Worm (Caenorhabditis elegans) whole organism, L1 larva: ENCODE results near the gene B0432.14.

Source experiments
- C34B4.2 ChIP-seq: sonication (generic microtip); optimal IDR thresholded peaks from 2 replicates; lab custom pipeline; 2017; ENCODE audit warnings: mild to moderate bottlenecking, missing genetic modification characterization, missing compliant biosample characterization
- F16B12.6 ChIP-seq: fragments of 150-350 bp; optimal IDR thresholded peaks from 2 replicates; lab custom pipeline; 2014; ENCODE audit warnings: missing biosample characterization, missing genetic modification characterization
- Y116A8C.19 ChIP-seq: sonication (generic microtip); optimal IDR thresholded peaks from 2 replicates; lab custom pipeline; 2016; ENCODE audit warnings: missing compliant biosample characterization, missing genetic modification characterization, borderline replicate concordance
- aha-1 ChIP-seq: fragments of 150-350 bp; optimal IDR thresholded peaks from 2 replicates; lab custom pipeline; 2014; ENCODE audit warnings: missing biosample characterization, missing genetic modification characterization
- alr-1 ChIP-seq: fragments of 200-800 bp; sonication (Bioruptor generic); optimal IDR thresholded peaks from 2 replicates; lab custom pipeline; 2018; ENCODE audit warnings: borderline replicate concordance, mild to moderate bottlenecking, missing genetic modification characterization, missing compliant biosample characterization
- aly-2 ChIP-seq: fragments of 150-350 bp; optimal IDR thresholded peaks from 2 replicates; lab custom pipeline; 2014; ENCODE audit warnings: missing biosample characterization, missing genetic modification characterization
- blmp-1 ChIP-seq: fragments of 150-350 bp; optimal IDR thresholded peaks from 2 replicates; lab custom pipeline; 2014; ENCODE audit warnings: missing biosample characterization, missing genetic modification characterization
- ceh-63 ChIP-seq: fragments of 200-800 bp; sonication (Bioruptor generic); optimal IDR thresholded peaks from 2 replicates; lab custom pipeline; 2018; ENCODE audit warnings: mild to moderate bottlenecking, missing genetic modification characterization, missing compliant biosample characterization
- dsc-1 ChIP-seq: sonication (generic microtip); optimal IDR thresholded peaks from 2 replicates; lab custom pipeline; 2016; ENCODE audit warnings: mild to moderate bottlenecking, missing genetic modification characterization, missing compliant biosample characterization
- efl-1 ChIP-seq, 4 experiments: fragments of 150-350 bp; optimal IDR thresholded peaks in 3 of 4; peaks in 1 of 4; 1 replicate in 1 of 4; 2 replicates in 3 of 4; lab custom pipeline; 2014; ENCODE audit warnings: missing biosample characterization in 2 of 4, missing genetic modification characterization in 2 of 4, missing genetic modification reagents in 2 of 4
- elt-3 ChIP-seq, 6 experiments: fragments of 150-350 bp in 1 of 6; sonication (generic microtip); optimal IDR thresholded peaks; 2 replicates each; lab custom pipeline; 2017 to 2018; ENCODE audit warnings: missing biosample characterization in 6 of 6, missing genetic modification characterization in 6 of 6, inconsistent platforms in 1 of 6
- ets-5 ChIP-seq: fragments of 200-800 bp; sonication (Bioruptor generic); IDR thresholded peaks from 2 replicates; pipeline ENCODE4 v1.3.6; 2022; ENCODE audit warnings: missing genetic modification characterization, missing compliant biosample characterization
- fkh-10 ChIP-seq: sonication (generic microtip); optimal IDR thresholded peaks from 2 replicates; lab custom pipeline; 2017; ENCODE audit warnings: missing biosample characterization, missing genetic modification reagents, missing genetic modification characterization
- fos-1 ChIP-seq: fragments of 150-350 bp; optimal IDR thresholded peaks from 2 replicates; lab custom pipeline; 2014; ENCODE audit warnings: missing biosample characterization, missing genetic modification characterization
- grh-1 ChIP-seq: fragments of 200-800 bp; sonication (Bioruptor generic); IDR thresholded peaks from 2 replicates; pipeline ENCODE4 v1.3.6; 2022; ENCODE audit warnings: missing genetic modification reagents, missing genetic modification characterization, missing compliant biosample characterization
- hlh-4 ChIP-seq: sonication (generic microtip); optimal IDR thresholded peaks from 2 replicates; lab custom pipeline; 2016; ENCODE audit warnings: mild to moderate bottlenecking, missing genetic modification characterization, missing compliant biosample characterization
- hpl-2 ChIP-seq: fragments of 150-350 bp; optimal IDR thresholded peaks from 2 replicates; lab custom pipeline; 2014; ENCODE audit warnings: missing biosample characterization, missing genetic modification reagents, missing genetic modification characterization
- irx-1 ChIP-seq: sonication (generic microtip); optimal IDR thresholded peaks from 2 replicates; lab custom pipeline; 2016; ENCODE audit warnings: missing genetic modification characterization, missing compliant biosample characterization
- isw-1 ChIP-seq: fragments of 200-800 bp; sonication (Bioruptor generic); IDR thresholded peaks from 2 replicates; pipeline ENCODE4 v1.3.6; 2022; ENCODE audit warnings: missing genetic modification characterization, missing compliant biosample characterization
- jun-1 ChIP-seq: fragments of 150-350 bp; optimal IDR thresholded peaks from 2 replicates; lab custom pipeline; 2014; ENCODE audit warnings: missing biosample characterization, missing genetic modification reagents, missing genetic modification characterization
- lin-13 ChIP-seq: fragments of 150-350 bp; optimal IDR thresholded peaks from 2 replicates; lab custom pipeline; 2014; ENCODE audit warnings: missing biosample characterization, missing genetic modification reagents, missing genetic modification characterization
- lin-14 ChIP-seq: fragments of 200-800 bp; sonication (Bioruptor generic); optimal IDR thresholded peaks from 2 replicates; lab custom pipeline; 2018; ENCODE audit warnings: mild to moderate bottlenecking, missing genetic modification characterization, moderate library complexity, missing compliant biosample characterization
- lir-3 ChIP-seq: sonication (generic microtip); optimal IDR thresholded peaks from 2 replicates; lab custom pipeline; 2016; ENCODE audit warnings: mild to moderate bottlenecking, missing genetic modification characterization, moderate library complexity, missing compliant biosample characterization; ENCODE audit not compliant: poor library complexity
- mab-9 ChIP-seq: fragments of 200-800 bp; sonication (Bioruptor generic); IDR thresholded peaks from 2 replicates; pipeline ENCODE4 v1.3.6; 2022; ENCODE audit warnings: missing genetic modification reagents, missing genetic modification characterization, missing compliant biosample characterization
- mef-2 ChIP-seq: fragments of 150-350 bp; optimal IDR thresholded peaks from 2 replicates; lab custom pipeline; 2014; ENCODE audit warnings: missing biosample characterization, missing genetic modification characterization
- nhr-20 ChIP-seq: sonication (generic microtip); optimal IDR thresholded peaks from 2 replicates; lab custom pipeline; 2016; ENCODE audit warnings: mild to moderate bottlenecking, missing genetic modification characterization, missing compliant biosample characterization
- nhr-237 ChIP-seq: fragments of 150-350 bp; optimal IDR thresholded peaks from 2 replicates; lab custom pipeline; 2014; ENCODE audit warnings: missing biosample characterization, missing genetic modification characterization
- nhr-47 ChIP-seq: sonication (generic microtip); optimal IDR thresholded peaks from 2 replicates; lab custom pipeline; 2016; ENCODE audit warnings: mild to moderate bottlenecking, missing genetic modification characterization, moderate library complexity, missing compliant biosample characterization
- nhr-71 ChIP-seq: sonication (generic microtip); optimal IDR thresholded peaks from 2 replicates; lab custom pipeline; 2016; ENCODE audit warnings: mild to moderate bottlenecking, missing genetic modification characterization, moderate library complexity, missing compliant biosample characterization
- nhr-84 ChIP-seq: sonication (generic microtip); optimal IDR thresholded peaks from 2 replicates; lab custom pipeline; 2017; ENCODE audit warnings: missing biosample characterization, missing genetic modification characterization
- nhr-85 ChIP-seq: sonication (generic microtip); peaks from one replicate; lab custom pipeline; 2016; ENCODE audit warnings: missing genetic modification characterization, inconsistent platforms, missing compliant biosample characterization
- nhr-90 ChIP-seq: sonication (generic microtip); optimal IDR thresholded peaks from 2 replicates; lab custom pipeline; 2016; ENCODE audit warnings: mild to moderate bottlenecking, missing genetic modification characterization, missing compliant biosample characterization; ENCODE audit not compliant: poor library complexity
- pag-3 ChIP-seq: sonication (generic microtip); optimal IDR thresholded peaks from 2 replicates; lab custom pipeline; 2017; ENCODE audit warnings: missing genetic modification characterization, mild to moderate bottlenecking, missing compliant biosample characterization, antibody characterized with exemption, borderline replicate concordance; ENCODE audit not compliant: insufficient read depth
- rnt-1 ChIP-seq: sonication (generic microtip); optimal IDR thresholded peaks from 2 replicates; lab custom pipeline; 2016; ENCODE audit warnings: mild to moderate bottlenecking, missing genetic modification characterization, moderate library complexity, missing compliant biosample characterization
- snpc-4 ChIP-seq: fragments of 150-350 bp; optimal IDR thresholded peaks from 2 replicates; lab custom pipeline; 2014; ENCODE audit warnings: missing biosample characterization, missing genetic modification characterization
- sup-37 ChIP-seq: fragments of 200-800 bp; sonication (Bioruptor generic); optimal IDR thresholded peaks from 2 replicates; lab custom pipeline; 2018; ENCODE audit warnings: mild to moderate bottlenecking, missing genetic modification characterization, missing compliant biosample characterization
- unc-130 ChIP-seq: fragments of 150-350 bp; optimal IDR thresholded peaks from 2 replicates; lab custom pipeline; 2017; ENCODE audit warnings: missing biosample characterization, missing genetic modification characterization, inconsistent platforms
- unc-86 ChIP-seq: sonication (generic microtip); optimal IDR thresholded peaks from 2 replicates; lab custom pipeline; 2016; ENCODE audit warnings: missing genetic modification characterization, missing compliant biosample characterization
- vab-15 ChIP-seq: sonication (generic microtip); optimal IDR thresholded peaks from 2 replicates; lab custom pipeline; 2017; ENCODE audit warnings: missing genotype, mild to moderate bottlenecking, missing genetic modification characterization, missing compliant biosample characterization

Gene B0432.14

DNA sequence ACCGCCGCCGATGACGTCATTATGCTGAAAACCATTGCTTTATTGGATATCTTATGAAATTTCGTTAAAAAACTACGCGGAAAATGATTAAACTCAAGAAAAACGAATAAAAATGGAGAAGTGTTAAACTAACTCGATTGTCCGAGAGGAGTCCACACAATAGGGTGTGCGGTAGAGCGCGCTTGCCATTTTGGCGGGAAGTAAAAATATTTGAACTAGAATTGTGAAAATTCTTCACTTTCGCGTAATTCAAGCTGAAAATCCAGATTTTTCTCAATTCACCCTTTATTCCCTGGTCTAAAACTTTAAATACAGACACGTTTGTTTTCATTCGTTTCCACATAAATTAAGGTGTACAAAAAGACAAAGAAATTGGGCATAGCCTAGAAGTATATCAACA, 47.6 kb upstream of the B0432.14 start, which contains the start of gene F48A11.4 (continued):
- TF ChIP-seq F16B12.6 (tag; lab: Kevin White, UChicago) (peak; percentile 74), isw-1 (peak; percentile 92), ceh-63 (GFP tag; lab: Kevin White, UChicago) (no peak), unc-86 (tag; lab: Kevin White, UChicago) (peak; percentile 93), grh-1 (GFP tag; lab: Robert Waterston, UW) (peak; percentile 90), hpl-2 (peak; percentile 82), nhr-71 (peak; percentile 97), nhr-20 (peak; percentile 95), rnt-1 (tag; lab: Kevin White, UChicago) (peak; percentile 98), efl-1 (optimal IDR thresholded peaks at IDR 0.05; lab: Kevin White, UChicago) (peak; percentile 100), efl-1 (GFP tag; optimal IDR thresholded peaks at IDR 0.05 in 1 of 2; lab: Kevin White, UChicago) (peak; percentile 100), nhr-90 (tag; lab: Kevin White, UChicago) (peak; percentile 97), lin-14 (peak; percentile 93), unc-130 (tag; lab: Kevin White, UChicago) (peak; percentile 97), aly-2 (tag; lab: Kevin White, UChicago) (peak; percentile 88), nhr-85 (tag; lab: Kevin White, UChicago) (peak; percentile 96), dsc-1 (tag; lab: Kevin White, UChicago) (peak; percentile 96), ets-5 (GFP tag; lab: Robert Waterston, UW) (no peak), C34B4.2 (tag; lab: Kevin White, UChicago) (peak; percentile 2), jun-1 (tag; lab: Kevin White, UChicago) (peak; percentile 93), vab-15 (tag; lab: Kevin White, UChicago) (peak; percentile 69), snpc-4 (peak; percentile 67), irx-1 (tag; lab: Kevin White, UChicago) (peak; percentile 91), elt-3 (tag; optimal IDR thresholded peaks at IDR 0.05; lab: Kevin White, UChicago) (peak in 4 of 6 experiments; percentile 69 to 93 (median 84)), hlh-4 (no peak), alr-1 (tag; lab: Kevin White, UChicago) (no peak), fkh-10 (GFP tag; lab: Kevin White, UChicago) (peak; percentile 78), nhr-237 (tag; lab: Kevin White, UChicago) (peak; percentile 82), Y116A8C.19 (tag; lab: Kevin White, UChicago) (no peak), pag-3 (tag; lab: Kevin White, UChicago) (no peak), lin-13 (GFP tag; lab: Kevin White, UChicago) (peak; percentile 90), sup-37 (GFP tag; lab: Kevin White, UChicago) (peak; percentile 90), lir-3 (tag; lab: Kevin White, UChicago) (peak; percentile 85), mef-2 (tag; lab: Kevin White, UChicago) (peak; percentile 60), nhr-84 (tag; lab: Kevin White, UChicago) (no peak), aha-1 (peak; percentile 81), blmp-1 (peak; percentile 81), nhr-47 (tag; lab: Kevin White, UChicago) (peak; percentile 98), fos-1 (tag; lab: Kevin White, UChicago) (peak; percentile 90), mab-9 (peak; percentile 87)

DNA sequence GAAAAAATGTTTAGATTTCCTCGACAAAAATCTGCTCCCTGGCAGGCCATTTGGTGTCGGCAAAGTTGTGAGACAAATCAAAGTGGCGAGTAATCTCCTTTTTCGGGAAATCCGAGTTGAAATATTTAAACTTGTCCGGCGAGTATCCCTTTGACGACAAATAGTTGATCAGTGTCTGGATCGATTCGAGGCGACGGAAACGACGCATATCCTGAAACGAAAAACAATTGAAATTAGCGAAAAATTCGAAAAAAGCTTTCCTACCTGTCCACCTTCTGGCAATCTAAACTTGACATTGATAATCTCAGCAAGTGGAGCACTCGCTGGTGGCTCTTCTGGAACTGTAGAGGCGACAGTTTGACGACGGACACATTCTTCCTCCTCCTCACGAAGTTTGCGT, 46.8 kb upstream of the B0432.14 start:
- TF ChIP-seq nhr-85 (tag; lab: Kevin White, UChicago): peak; percentile 25
- TF ChIP-seq fkh-10 (GFP tag; lab: Kevin White, UChicago): no peak
